Worm (Caenorhabditis elegans): ENCODE measurements around the gene R160.12.

DNA sequence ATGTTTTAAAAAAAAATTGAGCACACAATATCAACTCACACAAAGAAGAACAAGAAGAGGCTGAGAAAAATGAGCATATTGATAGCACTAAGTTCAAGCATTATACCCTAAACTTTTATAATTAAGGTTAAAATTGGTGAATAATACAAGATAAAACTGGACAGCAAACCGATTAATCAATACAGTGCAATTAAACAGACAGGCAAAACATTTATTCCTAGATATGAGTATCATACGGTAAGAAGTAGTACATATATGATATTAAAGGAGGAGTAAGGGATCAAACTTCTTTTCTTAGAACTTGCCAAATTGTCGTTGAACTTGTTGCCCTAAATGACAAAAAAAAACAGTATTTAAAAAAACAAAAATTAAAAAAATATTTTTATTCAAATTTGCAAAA, 5.6 kb downstream of the R160.12 start, which contains the start of gene R160.14:
- TF ChIP-seq ztf-23 (GFP tag; IDR thresholded peaks at IDR 0.05) (no peak), cog-1 (tag; optimal IDR thresholded peaks at IDR 0.05) (no peak), flt-1 (GFP tag; IDR thresholded peaks at IDR 0.05) (no peak), T22C8.4 (GFP tag; IDR thresholded peaks at IDR 0.05) (no peak), tab-1 (GFP tag; IDR thresholded peaks at IDR 0.05) (no peak), ref-1 (GFP tag; conservative IDR thresholded peaks at IDR 0.05) (no peak), ztf-29 (GFP tag; IDR thresholded peaks at IDR 0.05) (no peak), klf-2 (GFP tag; conservative IDR thresholded peaks at IDR 0.05) (no peak), med-1 (GFP tag; optimal IDR thresholded peaks at IDR 0.05; ENCODE audit: insufficient read depth) (no peak)

Data from whole organism, midembryonic.